Worm (Caenorhabditis elegans): Measurements from ENCODE around the gene nspc-3.

ce11 chrX:8507053-8507452 lies 29.8 kb upstream of the nspc-3 start:
- TF ChIP-seq F13C5.2 (tag; optimal IDR thresholded peaks at IDR 0.05) (no peak), tbx-11 (GFP tag; IDR thresholded peaks at IDR 0.05) (no peak), aly-1 (tag; optimal IDR thresholded peaks at IDR 0.05) (no peak), pes-1 (GFP tag; IDR thresholded peaks at IDR 0.05) (no peak), ama-1 (optimal IDR thresholded peaks at IDR 0.05) (no peak)

Measured in whole organism, early embryonic.